Worm (Caenorhabditis elegans): ENCODE data around the gene nhr-96.

DNA sequence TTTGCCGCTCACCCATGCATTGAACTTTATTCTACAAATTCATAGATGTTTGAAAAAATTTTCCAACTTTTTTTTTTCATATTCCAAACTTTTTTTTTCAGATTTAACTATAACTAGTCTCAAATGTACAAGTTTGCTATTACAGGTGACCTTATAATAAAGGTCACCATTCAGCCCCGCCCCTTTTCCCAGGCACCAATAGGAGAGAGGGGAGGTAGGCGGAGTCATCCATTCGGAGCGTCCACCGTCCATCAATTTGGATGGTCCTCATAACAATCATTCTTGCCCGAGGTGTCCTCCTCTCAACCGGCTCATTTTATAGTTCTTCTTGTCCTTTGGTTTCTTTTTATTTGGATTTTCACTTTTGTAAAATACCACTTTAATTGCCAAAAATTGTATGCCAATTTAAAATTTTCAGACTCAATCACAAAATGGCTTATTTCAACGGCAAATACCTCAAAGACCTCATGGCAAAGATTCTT lies 45.4 kb upstream of the nhr-96 start, which contains the start of gene Y5H2B.3:
- TF ChIP-seq lsy-12 (tag; optimal IDR thresholded peaks at IDR 0.05): no peak
- TF ChIP-seq nhr-11 (tag; optimal IDR thresholded peaks at IDR 0.05): no peak
- TF ChIP-seq nhr-23 (tag; optimal IDR thresholded peaks at IDR 0.05): no peak
- TF ChIP-seq snpc-4 (tag; optimal IDR thresholded peaks at IDR 0.05): no peak
- TF ChIP-seq lin-39 (tag; optimal IDR thresholded peaks at IDR 0.05): no peak

All from whole organism, L3 larva.